Worm (Caenorhabditis elegans) whole organism, L4/young adult: ENCODE measurements around the gene F19F10.14.

Source experiments
- W03F9.2 ChIP-seq: fragments of 150-350 bp; optimal IDR thresholded peaks from 2 replicates; lab custom pipeline; 2014; ENCODE audit warnings: missing biosample characterization, missing genetic modification characterization
- dao-5 ChIP-seq: sonication (generic microtip); optimal IDR thresholded peaks from 2 replicates; lab custom pipeline; 2016; ENCODE audit warnings: missing genotype, missing genetic modification characterization, moderate library complexity, missing compliant biosample characterization
- him-1 ChIP-seq: sonication (generic microtip); optimal IDR thresholded peaks from 2 replicates; lab custom pipeline; 2016; ENCODE audit warnings: missing genotype, missing genetic modification reagents, missing genetic modification characterization, missing compliant biosample characterization

DNA sequence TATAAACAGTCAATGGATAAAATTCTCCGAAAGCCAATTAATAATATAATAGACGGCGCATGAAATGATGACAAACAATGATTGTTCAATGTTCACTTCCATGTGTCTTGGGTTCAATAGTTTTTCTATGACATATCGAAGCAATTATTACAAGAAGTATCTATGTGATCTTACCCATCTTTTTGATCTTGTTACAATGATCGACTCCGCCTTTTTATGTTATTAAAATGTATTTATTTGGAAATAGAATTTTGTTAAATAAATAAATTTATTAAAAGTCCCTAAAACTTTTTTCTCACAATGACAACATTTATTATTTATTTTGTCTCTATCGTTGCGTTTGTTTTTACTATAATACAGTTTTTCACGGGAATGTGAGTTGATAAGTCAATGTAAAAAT lies 41.0 kb downstream of the F19F10.14 start, which contains the start of gene swt-2:
- TF ChIP-seq him-1 (tag; lab: Kevin White, UChicago) (no peak), W03F9.2 (tag; lab: Kevin White, UChicago) (no peak), dao-5 (tag; lab: Kevin White, UChicago) (no peak)
